Worm (Caenorhabditis elegans) whole organism, dauer: ENCODE data around the gene tsp-2.

ENCODE experiments used
- unc-62 ChIP-seq: sonication (generic microtip); optimal IDR thresholded peaks from 2 replicates; lab custom pipeline; 2017; ENCODE audit warnings: missing biosample characterization, missing genetic modification reagents, missing genetic modification characterization

The tsp-2 gene

ce11 chrIII:8217919-8218318, 19.8 kb downstream of the tsp-2 start, which contains the start of gene C30A5.16:
TSS of gene C30A5.16 (plus strand) at chrIII:8218219.
- TF ChIP-seq unc-62 (GFP tag; lab: Kevin White, UChicago) = no peak

ce11 chrIII:8216224-8216623, 21.5 kb downstream of the tsp-2 start, which contains the start of gene unc-86:
TSS of gene unc-86 (minus strand) at chrIII:8216336.
- TF ChIP-seq unc-62 (GFP tag; lab: Kevin White, UChicago) = no peak

DNA sequence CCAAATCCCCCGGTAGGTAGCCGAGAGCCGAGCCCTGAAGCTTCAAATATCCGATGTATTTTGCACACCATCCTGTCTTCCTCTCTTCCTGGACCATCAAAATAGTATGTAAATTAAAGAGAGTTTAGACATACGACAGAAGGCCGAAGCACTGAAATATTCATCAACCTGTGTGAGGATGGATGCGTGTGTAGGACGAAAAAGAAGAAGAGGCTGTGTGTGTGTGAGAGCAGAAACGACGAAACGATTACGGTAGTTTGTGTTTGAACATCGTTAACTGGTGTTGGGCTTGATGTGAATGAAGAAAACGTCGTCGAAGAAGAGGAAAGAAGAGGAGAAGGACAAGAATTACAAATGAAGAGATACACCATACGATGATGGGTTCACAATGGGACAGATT, 26.2 kb downstream of the tsp-2 start:
- TF ChIP-seq unc-62 (GFP tag; lab: Kevin White, UChicago) = no peak

DNA sequence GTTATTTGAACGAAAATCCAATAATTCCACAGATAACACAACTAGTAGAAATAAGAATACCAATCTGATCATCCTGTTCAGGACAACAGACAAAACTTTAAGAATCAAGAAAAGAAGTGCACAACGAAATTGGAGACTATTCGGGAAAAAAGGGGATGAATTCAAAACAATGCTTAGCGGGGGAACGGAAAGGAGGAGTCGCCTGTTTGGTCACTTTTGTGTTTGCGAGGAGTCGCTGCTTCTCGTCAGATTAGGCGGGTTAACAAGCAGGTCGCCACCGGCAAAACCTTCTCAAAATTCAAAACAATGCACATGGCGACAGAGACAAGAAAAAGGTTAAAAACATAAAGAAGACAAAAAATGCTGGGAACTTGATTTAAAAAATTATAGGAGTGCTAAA, 28.0 kb downstream of the tsp-2 start, which contains the start of gene C30A5.10:
Gene C30A5.10, minus strand, starts transcription at position 101 of the 400 bp plus-strand sequence.
- no peak for TF ChIP-seq unc-62 (GFP tag; lab: Kevin White, UChicago)

DNA sequence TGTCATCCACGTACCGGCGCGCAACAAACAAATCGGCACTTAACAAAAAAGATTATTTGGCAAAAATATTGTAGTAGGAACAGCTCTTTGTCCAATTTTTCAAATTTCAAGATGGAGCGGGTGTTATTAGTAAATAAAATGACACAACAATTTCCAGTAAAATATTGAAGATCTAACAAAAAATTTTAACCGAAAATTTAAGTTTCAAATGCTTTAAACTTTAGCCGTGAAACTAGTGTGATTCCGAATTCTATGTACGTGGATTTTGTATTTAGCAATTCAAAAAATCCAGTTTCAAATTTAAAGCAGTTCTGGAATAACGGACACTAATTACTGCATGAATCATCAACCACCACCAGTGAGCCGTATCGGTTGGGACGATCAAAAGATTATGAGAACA, 35.0 kb downstream of the tsp-2 start, which contains the start of gene snb-5:
Gene snb-5, plus strand, starts transcription at position 301 of the 400 bp plus-strand sequence.
- TF ChIP-seq unc-62 (GFP tag; lab: Kevin White, UChicago) = no peak

DNA sequence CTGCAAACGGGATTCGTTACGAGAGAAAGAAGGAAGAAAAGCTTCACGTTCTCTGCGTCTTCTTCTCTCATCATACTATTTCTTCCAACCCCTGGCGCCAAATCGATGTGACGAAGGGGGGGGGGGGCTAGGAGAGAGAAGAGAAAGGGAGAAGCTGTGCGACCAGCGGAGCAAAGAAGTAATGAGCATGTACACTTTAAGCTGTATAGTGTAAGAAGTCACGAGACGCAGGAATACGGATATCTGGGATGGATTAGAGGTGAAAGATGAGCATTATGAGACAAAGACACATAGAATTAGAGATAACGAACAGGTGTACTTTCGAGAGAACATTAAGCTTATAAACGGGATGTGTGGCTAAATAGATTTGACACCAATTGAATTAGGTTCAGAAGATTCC, 36.0 kb downstream of the tsp-2 start:
- no peak for TF ChIP-seq unc-62 (GFP tag; lab: Kevin White, UChicago)

- TF ChIP-seq unc-62 (GFP tag; lab: Kevin White, UChicago) = no peak
These were observed 36.6 kb downstream of the tsp-2 start, which contains the start of gene unc-36 for ce11 chrIII:8201117-8201516. TSS of gene unc-36 (minus strand) at chrIII:8201217.

DNA sequence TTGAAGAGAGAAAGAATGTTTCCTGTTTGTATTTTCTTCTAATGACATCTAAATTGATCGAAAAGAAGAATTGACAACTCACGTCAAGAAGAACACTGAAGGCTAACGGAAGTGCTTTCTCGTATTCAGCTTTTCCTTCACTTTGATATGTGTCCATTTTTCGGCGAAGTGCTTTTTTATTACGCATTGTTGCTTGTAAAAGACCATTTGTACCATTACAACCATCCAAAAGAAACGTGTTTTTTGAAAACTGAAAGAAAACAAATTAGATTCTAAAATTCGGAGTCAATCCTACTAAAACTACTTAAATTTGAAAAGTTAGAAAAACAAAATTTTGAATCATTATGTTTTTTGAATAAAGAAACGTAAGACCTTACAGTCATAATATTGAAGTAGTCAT, 38.7 kb downstream of the tsp-2 start:
- no peak for TF ChIP-seq unc-62 (GFP tag; lab: Kevin White, UChicago)

DNA sequence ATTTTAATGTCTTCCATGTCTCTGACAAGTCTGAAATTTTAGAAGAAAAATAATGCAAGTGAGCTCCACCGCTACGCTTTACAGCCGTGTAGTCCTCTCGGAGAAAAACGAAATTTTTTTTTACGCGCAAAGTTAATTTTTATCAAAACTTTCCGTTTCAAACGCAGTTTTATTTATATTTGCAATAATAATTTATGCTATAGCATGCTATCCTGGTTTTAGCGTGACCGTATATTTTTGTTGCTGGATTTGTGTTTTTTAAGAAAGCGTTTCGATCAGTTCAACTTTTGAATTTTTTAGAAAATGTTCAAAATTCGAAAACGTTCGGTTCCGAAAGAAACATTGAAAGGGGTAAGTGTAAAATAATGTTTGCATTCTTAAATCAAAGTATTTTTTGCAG, 46.0 kb downstream of the tsp-2 start, which contains the start of gene C50C3.1:
Gene C50C3.1, plus strand, starts transcription at position 301 of the 400 bp plus-strand sequence.
- TF ChIP-seq unc-62 (GFP tag; lab: Kevin White, UChicago) = no peak

DNA sequence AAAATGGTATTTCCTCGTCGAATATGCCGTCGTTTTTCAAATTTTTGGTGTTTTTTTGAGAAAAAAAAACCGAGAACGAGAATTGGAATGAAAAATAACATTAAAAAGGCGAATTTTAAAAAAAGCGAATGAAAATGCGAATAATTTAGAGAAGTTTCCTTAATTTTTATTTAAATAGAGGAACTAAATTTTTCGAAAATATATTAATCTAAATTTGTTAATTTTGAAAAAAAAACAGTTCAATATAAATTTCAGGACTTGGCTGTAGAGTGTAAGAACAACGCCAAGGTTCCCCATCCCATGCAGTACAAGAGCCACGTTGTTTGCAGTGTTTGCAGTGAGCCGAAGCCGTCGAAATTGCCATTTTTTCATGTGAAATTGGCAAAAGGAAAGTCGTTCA, 47.2 kb downstream of the tsp-2 start, which contains the start of gene C50C3.19:
Gene C50C3.19, plus strand, starts transcription at position 301 of the 400 bp plus-strand sequence.
- no peak for TF ChIP-seq unc-62 (GFP tag; lab: Kevin White, UChicago)
